Worm (Caenorhabditis elegans) whole organism, mixed stage, embryonic: ENCODE measurements around the gene cest-1.2.

Experiments
- ceh-39 ChIP-seq: fragments of 150-350 bp; optimal IDR thresholded peaks from 2 replicates; lab custom pipeline; 2014; ENCODE audit warnings: missing biosample characterization, missing genetic modification characterization
- elt-3 ChIP-seq: fragments of 150-350 bp; optimal IDR thresholded peaks from 2 replicates; lab custom pipeline; 2014; ENCODE audit warnings: missing biosample characterization, missing genetic modification characterization
- nhr-12 ChIP-seq: fragments of 150-350 bp; optimal IDR thresholded peaks from 2 replicates; lab custom pipeline; 2014; ENCODE audit warnings: missing biosample characterization, missing genetic modification characterization
- nhr-76 ChIP-seq: sonication (generic microtip); optimal IDR thresholded peaks from 2 replicates; lab custom pipeline; 2017; ENCODE audit warnings: missing biosample characterization, missing genetic modification characterization
- pha-4 ChIP-seq: fragments of 150-350 bp; optimal IDR thresholded peaks from 2 replicates; lab custom pipeline; 2018; ENCODE audit warnings: missing biosample characterization, missing genetic modification reagents, missing genetic modification characterization
- snpc-4 ChIP-seq: fragments of 150-350 bp; optimal IDR thresholded peaks from 2 replicates; lab custom pipeline; 2014; ENCODE audit warnings: missing biosample characterization, missing genetic modification characterization
- tbx-8 ChIP-seq: fragments of 200-800 bp; sonication (Bioruptor generic); optimal IDR thresholded peaks from 2 replicates; lab custom pipeline; 2018; ENCODE audit warnings: mild to moderate bottlenecking, missing genetic modification characterization, moderate library complexity, missing compliant biosample characterization
- unc-62 ChIP-seq: fragments of 150-350 bp; optimal IDR thresholded peaks from 2 replicates; lab custom pipeline; 2014; ENCODE audit warnings: missing biosample characterization, missing genetic modification reagents, missing genetic modification characterization
- zip-8 ChIP-seq: fragments of 150-350 bp; optimal IDR thresholded peaks from 2 replicates; lab custom pipeline; 2014; ENCODE audit warnings: missing biosample characterization, missing genetic modification characterization

DNA sequence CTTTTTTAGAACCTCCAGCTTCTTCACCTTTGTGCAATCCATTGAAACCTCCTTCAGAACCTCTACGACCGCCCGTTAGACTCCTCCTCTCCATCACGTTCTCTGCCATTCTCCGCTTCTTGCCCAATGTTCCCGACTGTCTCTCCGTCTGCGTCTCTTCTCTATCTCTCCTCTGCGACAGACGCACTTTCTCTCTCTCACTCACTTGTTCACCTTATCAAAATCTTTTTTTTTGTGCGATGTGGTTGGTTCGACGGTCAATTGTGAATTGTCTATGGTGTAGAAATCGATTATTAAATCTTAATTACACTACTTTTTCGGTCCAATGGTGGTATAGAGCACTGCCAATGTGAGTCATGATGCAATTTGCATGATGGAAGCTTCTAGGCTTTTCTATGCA, 32.8 kb upstream of the cest-1.2 start, which contains the start of gene atfs-1:
- no peak for TF ChIP-seq ceh-39
- no peak for TF ChIP-seq zip-8
- TF ChIP-seq elt-3 (tag; lab: Kevin White, UChicago), result peak; percentile 4
- no peak for TF ChIP-seq snpc-4 (tag; lab: Kevin White, UChicago)
- TF ChIP-seq unc-62, result no peak
- TF ChIP-seq pha-4, result no peak
- no peak for TF ChIP-seq nhr-76 (tag; lab: Kevin White, UChicago)
- no peak for TF ChIP-seq tbx-8 (GFP tag; lab: Kevin White, UChicago)
- no peak for TF ChIP-seq nhr-12
